Fruit fly (Drosophila melanogaster): Measurements from ENCODE around the gene ovo.

dm6 chrX:5027322-5027721 is 20.8 kb upstream of the ovo start:
- TF ChIP-seq Snoo (tag; optimal IDR thresholded peaks at IDR 0.05) (no peak), D1 (tag; optimal IDR thresholded peaks at IDR 0.05) (no peak), CG15710 (tag; optimal IDR thresholded peaks at IDR 0.05) (no peak), CG8301 (tag; optimal IDR thresholded peaks at IDR 0.05) (no peak), Ets98B (GFP tag; IDR thresholded peaks at IDR 0.05) (no peak), EcR (GFP tag; optimal IDR thresholded peaks at IDR 0.05) (no peak), CG8159 (tag; optimal IDR thresholded peaks at IDR 0.05) (no peak), CG4496 (GFP tag; IDR thresholded peaks at IDR 0.05) (no peak), fd96Ca (GFP tag; IDR thresholded peaks at IDR 0.05) (no peak), CG13204 (GFP tag; optimal IDR thresholded peaks at IDR 0.05) (no peak), CG10348 (GFP tag; IDR thresholded peaks at IDR 0.05) (no peak), rn (GFP tag; IDR thresholded peaks at IDR 0.05) (no peak), CG32121 (GFP tag; IDR thresholded peaks at IDR 0.05) (no peak)

Data from whole organism, pupa.